Worm (Caenorhabditis elegans) whole organism, L3 larva: ENCODE results near the gene F17C11.22.

ENCODE experiments used
- nhr-28 ChIP-seq: fragments of 150-350 bp; optimal IDR thresholded peaks from 2 replicates; lab custom pipeline; 2014; ENCODE audit warnings: missing biosample characterization, missing genetic modification characterization
- unc-39 ChIP-seq: sonication (generic microtip); optimal IDR thresholded peaks from 4 replicates; lab custom pipeline; 2017; ENCODE audit warnings: missing biosample characterization, missing genetic modification characterization

DNA sequence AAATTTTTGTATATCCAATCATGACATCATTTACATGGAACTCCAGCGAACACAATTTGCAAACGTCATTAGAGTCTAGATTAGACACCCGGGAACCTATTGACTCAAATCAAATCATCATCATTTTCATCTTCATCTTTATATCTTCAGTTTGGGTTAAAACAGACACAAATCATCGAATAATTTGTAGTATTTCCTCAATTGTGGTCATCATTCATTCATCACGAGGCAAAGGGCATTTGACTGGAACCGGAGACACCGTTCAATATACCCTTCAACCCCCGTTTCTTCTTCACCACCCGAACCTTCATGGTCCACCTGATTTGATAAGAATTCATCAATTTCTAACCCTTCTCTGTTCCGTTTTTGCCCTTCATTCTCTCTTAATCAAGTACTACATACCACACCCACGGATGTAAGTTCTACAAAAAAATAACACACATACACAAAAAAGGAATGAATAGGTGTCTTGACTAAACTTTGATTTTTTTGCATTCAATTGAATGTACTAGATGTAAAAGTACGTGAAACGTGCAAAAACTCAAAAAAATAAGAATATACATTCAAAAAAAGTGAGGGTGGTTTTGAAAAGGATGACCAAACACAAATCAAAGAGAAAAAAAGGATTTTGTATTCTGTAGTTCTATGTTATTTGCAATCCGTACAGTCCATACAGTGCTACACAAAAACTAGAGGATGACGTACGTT lies 47.0 kb upstream of the F17C11.22 start:
- TF ChIP-seq unc-39 (tag; lab: Kevin White, UChicago) (no peak), nhr-28 (tag; lab: Kevin White, UChicago) (no peak)
